Worm (Caenorhabditis elegans): ENCODE measurements around the gene etc-1.

etc-1 gene

DNA sequence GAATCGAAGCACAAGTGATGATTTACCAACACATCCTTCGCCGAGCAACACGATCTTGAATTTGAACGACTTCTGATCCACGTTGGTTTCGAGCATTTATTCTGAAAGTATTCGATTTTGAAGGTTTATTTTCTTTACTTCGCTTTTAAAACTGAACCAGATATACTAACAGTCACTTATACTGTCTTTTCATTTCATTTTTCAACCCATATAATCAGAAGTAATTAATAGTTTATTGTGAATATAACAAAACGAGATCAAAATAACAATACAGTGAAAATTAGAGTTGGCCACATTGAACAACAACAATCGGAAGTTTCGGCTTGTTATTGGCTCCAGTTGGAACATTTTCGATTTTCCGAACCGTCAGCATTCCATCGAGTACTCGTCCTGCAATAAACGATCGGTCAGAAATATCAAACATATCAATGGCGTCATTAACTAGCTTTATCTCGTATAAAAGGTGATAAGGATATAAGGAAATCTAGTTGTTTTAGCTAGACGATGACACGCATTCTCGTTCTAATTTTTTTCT, 50.3 kb downstream of the etc-1 start, which contains the start of the genes rab-21 and T01B7.13:
TSS of gene rab-21 (minus strand) at position 101 of the 535 bp plus-strand sequence.
TSS of gene T01B7.13 (plus strand) at position 485 of the 535 bp plus-strand sequence.
- TF ChIP-seq tbx-11 (GFP tag; IDR thresholded peaks at IDR 0.05), result no peak
- TF ChIP-seq flt-1 (GFP tag; IDR thresholded peaks at IDR 0.05), result no peak
- TF ChIP-seq F13C5.2 (tag; optimal IDR thresholded peaks at IDR 0.05), result no peak
- no peak for TF ChIP-seq ceh-13 (GFP tag; optimal IDR thresholded peaks at IDR 0.05)
- TF ChIP-seq tra-4 (tag; optimal IDR thresholded peaks at IDR 0.05), result no peak
- no peak for TF ChIP-seq hnd-1 (tag; optimal IDR thresholded peaks at IDR 0.05)
- no peak for TF ChIP-seq hmbx-1 (tag; optimal IDR thresholded peaks at IDR 0.05)
- TF ChIP-seq sea-1 (GFP tag; conservative IDR thresholded peaks at IDR 0.05), result no peak
- TF ChIP-seq ets-7 (tag; optimal IDR thresholded peaks at IDR 0.05), result no peak
- TF ChIP-seq pes-1 (GFP tag; IDR thresholded peaks at IDR 0.05), result no peak
- no peak for TF ChIP-seq B0310.2 (tag; optimal IDR thresholded peaks at IDR 0.05)
- TF ChIP-seq scrt-1 (GFP tag; IDR thresholded peaks at IDR 0.05), result no peak
- no peak for TF ChIP-seq hmg-4 (GFP tag; optimal IDR thresholded peaks at IDR 0.05)
- TF ChIP-seq aly-1 (tag; optimal IDR thresholded peaks at IDR 0.05), result no peak
- no peak for TF ChIP-seq tbx-37 (GFP tag; conservative IDR thresholded peaks at IDR 0.05)
- TF ChIP-seq ama-1 (optimal IDR thresholded peaks at IDR 0.05), result no peak

- peak; percentile 20 for TF ChIP-seq hmbx-1 (tag; optimal IDR thresholded peaks at IDR 0.05)
- TF ChIP-seq ceh-36 (tag; optimal IDR thresholded peaks at IDR 0.05), result no peak
- no peak for TF ChIP-seq flt-1 (GFP tag; IDR thresholded peaks at IDR 0.05)
- 0 out of 2 replicates have a peak, but pooled peaks have one; percentile 29 for TF ChIP-seq sea-1 (GFP tag; conservative IDR thresholded peaks at IDR 0.05)
- TF ChIP-seq hnd-1 (tag; optimal IDR thresholded peaks at IDR 0.05), result peak; percentile 7
- no peak for TF ChIP-seq tbx-11 (GFP tag; IDR thresholded peaks at IDR 0.05)
- no peak for TF ChIP-seq ets-7 (tag; optimal IDR thresholded peaks at IDR 0.05)
- peak; percentile 46 for TF ChIP-seq F13C5.2 (tag; optimal IDR thresholded peaks at IDR 0.05)
Observed at ce11 chrII:8716231-8716878, 51.7 kb downstream of the etc-1 start, which contains the start of the genes cyn-11 and T01B7.5. TSS of gene cyn-11 (minus strand) at chrII:8716281. TSS of gene T01B7.5 (plus strand) at chrII:8716828.

DNA sequence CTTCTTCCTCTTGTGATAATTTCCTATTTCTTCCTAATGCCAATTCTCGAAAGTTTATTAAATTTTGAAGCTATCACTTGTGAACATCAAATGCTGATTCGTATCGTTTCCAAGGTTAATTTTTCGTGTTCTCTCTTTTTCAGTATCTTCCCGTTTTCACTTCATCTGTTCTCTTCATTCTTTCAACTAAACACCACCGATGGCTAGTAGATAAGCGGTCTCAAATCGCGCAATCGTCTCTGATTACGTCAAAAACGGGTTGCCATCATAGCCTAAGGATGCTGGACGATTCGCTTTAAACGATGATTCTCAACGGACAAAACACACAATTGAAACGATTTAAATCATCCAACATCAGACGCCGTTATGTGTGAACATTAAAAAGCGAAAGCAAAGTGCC, 52.9 kb downstream of the etc-1 start:
- TF ChIP-seq tbx-11 (GFP tag; IDR thresholded peaks at IDR 0.05) (no peak), aly-1 (tag; optimal IDR thresholded peaks at IDR 0.05) (no peak), F13C5.2 (tag; optimal IDR thresholded peaks at IDR 0.05) (no peak), hmg-4 (GFP tag; optimal IDR thresholded peaks at IDR 0.05) (no peak), scrt-1 (GFP tag; IDR thresholded peaks at IDR 0.05) (no peak), sea-1 (GFP tag; conservative IDR thresholded peaks at IDR 0.05) (no peak), hmbx-1 (tag; optimal IDR thresholded peaks at IDR 0.05) (no peak), pes-1 (GFP tag; IDR thresholded peaks at IDR 0.05) (no peak), hnd-1 (tag; optimal IDR thresholded peaks at IDR 0.05) (no peak), tbx-37 (GFP tag; conservative IDR thresholded peaks at IDR 0.05) (no peak), ets-7 (tag; optimal IDR thresholded peaks at IDR 0.05) (no peak), flt-1 (GFP tag; IDR thresholded peaks at IDR 0.05) (no peak), ama-1 (optimal IDR thresholded peaks at IDR 0.05) (no peak)
